Worm (Caenorhabditis elegans): ENCODE results near the gene fbxa-100.

fbxa-100 gene

ce11 chrV:16057010-16057463 lies 4.9 kb downstream of the fbxa-100 start, which contains the start of gene F14H3.5 (continued):
- TF ChIP-seq mel-28 (tag; optimal IDR thresholded peaks at IDR 0.05; ENCODE audit: borderline replicate concordance) (no peak), lir-1 (GFP tag; conservative IDR thresholded peaks at IDR 0.05) (no peak), ztf-6 (GFP tag; IDR thresholded peaks at IDR 0.05) (no peak), nhr-120 (GFP tag; IDR thresholded peaks at IDR 0.05) (no peak), lsl-1 (GFP tag; optimal IDR thresholded peaks at IDR 0.05) (no peak), Y79H2A.3 (GFP tag; conservative IDR thresholded peaks at IDR 0.05) (0 out of 2 replicates have a peak, but pooled peaks have one; percentile 26), hsf-1 (GFP tag; IDR thresholded peaks at IDR 0.05) (0 out of 2 replicates have a peak, but pooled peaks have one; percentile 54), nfyb-1 (GFP tag; IDR thresholded peaks at IDR 0.05) (no peak), cebp-1 (GFP tag; IDR thresholded peaks at IDR 0.05) (no peak), cebp-1 (tag; optimal IDR thresholded peaks at IDR 0.05) (no peak), ceh-79 (tag; optimal IDR thresholded peaks at IDR 0.05) (no peak), let-526 (GFP tag; IDR thresholded peaks at IDR 0.05) (no peak), snpc-3.4 (tag; optimal IDR thresholded peaks at IDR 0.05) (peak; percentile 38)

ce11 chrV:16055031-16055430 lies 6.9 kb downstream of the fbxa-100 start, which contains the start of gene F14H3.4:
Gene F14H3.4, minus strand, starts transcription at chrV:16055072.
- TF ChIP-seq nfya-2 (GFP tag; IDR thresholded peaks at IDR 0.05) (no peak), dpl-1 (GFP tag; optimal IDR thresholded peaks at IDR 0.05) (peak; percentile 5), ztf-26 (tag; optimal IDR thresholded peaks at IDR 0.05) (no peak), efl-1 (GFP tag; optimal IDR thresholded peaks at IDR 0.05) (peak; percentile 62), xnd-1 (tag; optimal IDR thresholded peaks at IDR 0.05) (peak; percentile 42), madf-8 (GFP tag; conservative IDR thresholded peaks at IDR 0.05) (peak; percentile 69), madf-6 (GFP tag; IDR thresholded peaks at IDR 0.05) (peak; percentile 88)

ce11 chrV:16053373-16053772 lies 8.5 kb downstream of the fbxa-100 start, which contains the start of gene F14H3.3:
Gene F14H3.3, minus strand, starts transcription at chrV:16053473.
- TF ChIP-seq madf-10 (tag; optimal IDR thresholded peaks at IDR 0.05) (no peak), mel-28 (tag; optimal IDR thresholded peaks at IDR 0.05; ENCODE audit: borderline replicate concordance) (no peak), ztf-28 (GFP tag; IDR thresholded peaks at IDR 0.05) (no peak), attf-3 (GFP tag; conservative IDR thresholded peaks at IDR 0.05) (no peak), dox-1 (GFP tag; IDR thresholded peaks at IDR 0.05) (no peak)

- no peak for TF ChIP-seq F10E7.11 (tag; optimal IDR thresholded peaks at IDR 0.05)
- no peak for TF ChIP-seq ceh-91 (GFP tag; IDR thresholded peaks at IDR 0.05)
- no peak for TF ChIP-seq lin-40 (tag; optimal IDR thresholded peaks at IDR 0.05)
- no peak for TF ChIP-seq F55B11.4 (tag; optimal IDR thresholded peaks at IDR 0.05; ENCODE audit: borderline replicate concordance, insufficient read depth)
Observed at ce11 chrV:16049177-16049576, 12.7 kb downstream of the fbxa-100 start, which contains the start of gene best-12. Gene best-12, plus strand, starts transcription at chrV:16049477.

ce11 chrV:16047508-16047907 lies 14.4 kb downstream of the fbxa-100 start, which contains the start of gene str-198:
Gene str-198, plus strand, starts transcription at chrV:16047808.
- TF ChIP-seq bed-2 (GFP tag; IDR thresholded peaks at IDR 0.05) (no peak), rcor-1 (GFP tag; IDR thresholded peaks at IDR 0.05) (no peak), snpc-3.4 (tag; optimal IDR thresholded peaks at IDR 0.05) (no peak), rec-8 (tag; optimal IDR thresholded peaks at IDR 0.05) (no peak), lin-35 (GFP tag; optimal IDR thresholded peaks at IDR 0.05) (no peak), dpl-1 (GFP tag; optimal IDR thresholded peaks at IDR 0.05) (no peak), K12H6.12 (tag; optimal IDR thresholded peaks at IDR 0.05) (no peak), madf-6 (GFP tag; IDR thresholded peaks at IDR 0.05) (no peak), F57A8.1 (GFP tag; optimal IDR thresholded peaks at IDR 0.05) (no peak), ztf-3 (GFP tag; optimal IDR thresholded peaks at IDR 0.05) (no peak), hsf-1 (GFP tag; IDR thresholded peaks at IDR 0.05) (no peak), B0261.1 (tag; optimal IDR thresholded peaks at IDR 0.05) (no peak), mes-4 (tag; optimal IDR thresholded peaks at IDR 0.05) (no peak)

All from whole organism, young adult.